In genomic region chrX:6924461-6924860, ce11 we compare ENCODE assay signal across 2 worm cellular contexts.
TF ChIP-seq lines count a peak whose summit lies in the region.

Gene otpl-3, minus strand, starts transcription at chrX:6924764.

TF ChIP-seq in whole organism, L1 larva, 84 proteins besides CTCF, POLR2A, EP300 and RAD21 (continued from another document):
- TF ChIP-seq hpl-2 (GFP tag; optimal IDR thresholded peaks at IDR 0.05; lab: Kevin White, UChicago), result no peak
- TF ChIP-seq unc-30 (tag; optimal IDR thresholded peaks at IDR 0.05; lab: Kevin White, UChicago), result no peak
- no peak for TF ChIP-seq mep-1 (tag; optimal IDR thresholded peaks at IDR 0.05; lab: Kevin White, UChicago)
- TF ChIP-seq jun-1 (tag; optimal IDR thresholded peaks at IDR 0.05; lab: Kevin White, UChicago), result peak; percentile 20
- TF ChIP-seq ama-1 (optimal IDR thresholded peaks at IDR 0.05; lab: Kevin White, UChicago), result no peak
- no peak for TF ChIP-seq nhr-28 (tag; optimal IDR thresholded peaks at IDR 0.05; lab: Kevin White, UChicago)
- no peak for TF ChIP-seq irx-1 (tag; optimal IDR thresholded peaks at IDR 0.05; lab: Kevin White, UChicago)
- no peak for TF ChIP-seq mdl-1 (tag; optimal IDR thresholded peaks at IDR 0.05; lab: Kevin White, UChicago)
- TF ChIP-seq sptf-1 (tag; optimal IDR thresholded peaks at IDR 0.05; lab: Kevin White, UChicago), result no peak
- TF ChIP-seq ceh-8 (GFP tag; optimal IDR thresholded peaks at IDR 0.05; lab: Kevin White, UChicago), result no peak

TF ChIP-seq in whole organism, L4 larva, 104 proteins besides CTCF, POLR2A, EP300 and RAD21 (continued from another document):
- TF ChIP-seq fkh-10 (GFP tag; optimal IDR thresholded peaks at IDR 0.05; lab: Kevin White, UChicago) (no peak), hlh-11 (tag; optimal IDR thresholded peaks at IDR 0.05; lab: Kevin White, UChicago) (peak; percentile 47), hmg-1.1 (GFP tag; IDR thresholded peaks at IDR 0.05; lab: Robert Waterston, UW) (no peak), lin-29 (GFP tag; IDR thresholded peaks at IDR 0.05; lab: Robert Waterston, UW) (no peak), lim-7 (GFP tag; IDR thresholded peaks at IDR 0.05; lab: Robert Waterston, UW) (no peak), rbr-2 (tag; optimal IDR thresholded peaks at IDR 0.05; lab: Kevin White, UChicago) (no peak), unc-39 (tag; optimal IDR thresholded peaks at IDR 0.05; lab: Kevin White, UChicago) (no peak), nhr-102 (tag; optimal IDR thresholded peaks at IDR 0.05; lab: Kevin White, UChicago) (no peak), dpl-1 (GFP tag; optimal IDR thresholded peaks at IDR 0.05; lab: Kevin White, UChicago) (no peak), fos-1 (tag; optimal IDR thresholded peaks at IDR 0.05; lab: Kevin White, UChicago) (no peak), R02D3.7 (tag; optimal IDR thresholded peaks at IDR 0.05; lab: Kevin White, UChicago) (no peak), ceh-32 (tag; optimal IDR thresholded peaks at IDR 0.05; lab: Kevin White, UChicago; ENCODE audit: poor library complexity) (no peak), F10B5.3 (tag; optimal IDR thresholded peaks at IDR 0.05; lab: Kevin White, UChicago) (no peak), ceh-28 (tag; optimal IDR thresholded peaks at IDR 0.05; lab: Kevin White, UChicago) (no peak), jun-1 (tag; optimal IDR thresholded peaks at IDR 0.05; lab: Kevin White, UChicago) (no peak), dmd-6 (GFP tag; IDR thresholded peaks at IDR 0.05; lab: Robert Waterston, UW) (peak; percentile 34; the same call in 1 of the 2 replicates), ces-1 (GFP tag; optimal IDR thresholded peaks at IDR 0.05; lab: Kevin White, UChicago) (no peak), zfp-3 (GFP tag; conservative IDR thresholded peaks at IDR 0.05; lab: Robert Waterston, UW) (no peak), Y75B8A.6 (GFP tag; IDR thresholded peaks at IDR 0.05; lab: Robert Waterston, UW) (no peak), pqm-1 (tag; optimal IDR thresholded peaks at IDR 0.05; lab: Kevin White, UChicago) (peak; percentile 75), php-3 (GFP tag; IDR thresholded peaks at IDR 0.05; lab: Robert Waterston, UW) (no peak), ctbp-1 (GFP tag; IDR thresholded peaks at IDR 0.05; lab: Robert Waterston, UW) (no peak), ZK546.5 (tag; optimal IDR thresholded peaks at IDR 0.05; lab: Kevin White, UChicago) (no peak), dve-1 (tag; optimal IDR thresholded peaks at IDR 0.05; lab: Kevin White, UChicago; ENCODE audit: insufficient read depth) (peak; percentile 5), nhr-10 (tag; optimal IDR thresholded peaks at IDR 0.05; lab: Kevin White, UChicago) (no peak), nhr-28 (tag; optimal IDR thresholded peaks at IDR 0.05; lab: Kevin White, UChicago) (peak; percentile 54), tra-1 (GFP tag; IDR thresholded peaks at IDR 0.05; lab: Robert Waterston, UW) (no peak), daf-16 (GFP tag; optimal IDR thresholded peaks at IDR 0.05; lab: Kevin White, UChicago) (no peak), daf-16 (tag; optimal IDR thresholded peaks at IDR 0.05; lab: Kevin White, UChicago) (peak; percentile 24), zip-2 (tag; optimal IDR thresholded peaks at IDR 0.05; lab: Kevin White, UChicago) (no peak), vab-7 (GFP tag; IDR thresholded peaks at IDR 0.05; lab: Robert Waterston, UW) (no peak), cey-2 (tag; optimal IDR thresholded peaks at IDR 0.05; lab: Kevin White, UChicago; ENCODE audit: borderline replicate concordance, insufficient read depth) (no peak), nhr-25 (tag; optimal IDR thresholded peaks at IDR 0.05; lab: Kevin White, UChicago; ENCODE audit: borderline replicate concordance, insufficient read depth) (no peak), madf-9 (GFP tag; conservative IDR thresholded peaks at IDR 0.05; lab: Robert Waterston, UW) (no peak), mxl-3 (GFP tag; optimal IDR thresholded peaks at IDR 0.05; lab: Kevin White, UChicago) (peak; percentile 20), mes-2 (tag; optimal IDR thresholded peaks at IDR 0.05; lab: Kevin White, UChicago; ENCODE audit: poor library complexity, severe bottlenecking) (no peak), unc-62 (GFP tag; optimal IDR thresholded peaks at IDR 0.05 in 1 of 2; lab: Kevin White, UChicago) (no peak), unc-62 (tag; optimal IDR thresholded peaks at IDR 0.05; lab: Kevin White, UChicago) (no peak)
